Worm (Caenorhabditis elegans) whole organism, mixed stage, embryonic: Measurements from ENCODE around the gene srsx-33.

ENCODE experiments used
- M03D4.4 ChIP-seq: sonication (generic microtip); optimal IDR thresholded peaks from 2 replicates; lab custom pipeline; 2017; ENCODE audit warnings: mild to moderate bottlenecking, missing genetic modification characterization, missing compliant biosample characterization
- bed-3 ChIP-seq: fragments of 200-800 bp; sonication (Bioruptor generic); optimal IDR thresholded peaks from 3 replicates; lab custom pipeline; 2018; ENCODE audit warnings: mild to moderate bottlenecking, missing genetic modification characterization, moderate library complexity, missing compliant biosample characterization
- blmp-1 ChIP-seq: fragments of 150-350 bp; optimal IDR thresholded peaks from 2 replicates; lab custom pipeline; 2014; ENCODE audit warnings: missing biosample characterization, missing genetic modification characterization
- ceh-39 ChIP-seq: fragments of 150-350 bp; optimal IDR thresholded peaks from 2 replicates; lab custom pipeline; 2014; ENCODE audit warnings: missing biosample characterization, missing genetic modification characterization
- ceh-43 ChIP-seq: fragments of 200-800 bp; sonication (Bioruptor generic); optimal IDR thresholded peaks from 2 replicates; lab custom pipeline; 2018; ENCODE audit warnings: mild to moderate bottlenecking, missing genetic modification characterization, moderate library complexity, missing compliant biosample characterization
- ceh-83 ChIP-seq: fragments of 200-800 bp; sonication (Bioruptor generic); optimal IDR thresholded peaks from 2 replicates; lab custom pipeline; 2018; ENCODE audit warnings: mild to moderate bottlenecking, missing genetic modification characterization, missing compliant biosample characterization
- ces-1 ChIP-seq: fragments of 150-350 bp; optimal IDR thresholded peaks from 2 replicates; lab custom pipeline; 2014; ENCODE audit warnings: missing biosample characterization, missing genetic modification reagents, missing genetic modification characterization
- cnd-1 ChIP-seq: fragments of 200-800 bp; sonication (Bioruptor generic); optimal IDR thresholded peaks from 2 replicates; lab custom pipeline; 2018; ENCODE audit warnings: mild to moderate bottlenecking, missing genetic modification characterization, missing compliant biosample characterization
- drap-1 ChIP-seq: fragments of 200-800 bp; sonication (Bioruptor generic); optimal IDR thresholded peaks from 3 replicates; lab custom pipeline; 2018; ENCODE audit warnings: mild to moderate bottlenecking, missing genetic modification characterization, missing compliant biosample characterization
- elt-1 ChIP-seq: sonication (generic microtip); optimal IDR thresholded peaks from 2 replicates; lab custom pipeline; 2017; ENCODE audit warnings: missing genetic modification characterization, mild to moderate bottlenecking, missing compliant biosample characterization, antibody characterized with exemption, moderate library complexity, borderline replicate concordance; ENCODE audit not compliant: insufficient read depth
- elt-3 ChIP-seq: fragments of 150-350 bp; optimal IDR thresholded peaks from 2 replicates; lab custom pipeline; 2014; ENCODE audit warnings: missing biosample characterization, missing genetic modification characterization
- ham-2 ChIP-seq: fragments of 200-800 bp; sonication (Bioruptor generic); optimal IDR thresholded peaks from 2 replicates; lab custom pipeline; 2018; ENCODE audit warnings: mild to moderate bottlenecking, missing genetic modification characterization, missing compliant biosample characterization
- hlh-1 ChIP-seq: fragments of 150-350 bp; optimal IDR thresholded peaks from 2 replicates; lab custom pipeline; 2014; ENCODE audit warnings: missing biosample characterization, missing genetic modification reagents, missing genetic modification characterization
- lin-13 ChIP-seq: fragments of 150-350 bp; optimal IDR thresholded peaks from 2 replicates; lab custom pipeline; 2014; ENCODE audit warnings: missing biosample characterization, missing genetic modification characterization
- lin-32 ChIP-seq: fragments of 200-800 bp; sonication (Bioruptor generic); optimal IDR thresholded peaks from 2 replicates; lab custom pipeline; 2018; ENCODE audit warnings: mild to moderate bottlenecking, missing genetic modification characterization, missing compliant biosample characterization
- lsy-2 ChIP-seq: fragments of 150-350 bp; optimal IDR thresholded peaks from 2 replicates; lab custom pipeline; 2014; ENCODE audit warnings: missing biosample characterization, missing genetic modification characterization
- mep-1 ChIP-seq: fragments of 150-350 bp; optimal IDR thresholded peaks from 2 replicates; lab custom pipeline; 2017; ENCODE audit warnings: missing biosample characterization, missing genetic modification reagents, missing genetic modification characterization, inconsistent platforms
- mls-2 ChIP-seq: sonication (generic microtip); optimal IDR thresholded peaks from 2 replicates; lab custom pipeline; 2016; ENCODE audit warnings: mild to moderate bottlenecking, missing genetic modification characterization, moderate library complexity, missing compliant biosample characterization
- nhr-12 ChIP-seq: fragments of 150-350 bp; optimal IDR thresholded peaks from 2 replicates; lab custom pipeline; 2014; ENCODE audit warnings: missing biosample characterization, missing genetic modification characterization
- nhr-2 ChIP-seq: fragments of 150-350 bp; optimal IDR thresholded peaks from 2 replicates; lab custom pipeline; 2014; ENCODE audit warnings: missing biosample characterization, missing genetic modification characterization
- nhr-237 ChIP-seq: fragments of 150-350 bp; optimal IDR thresholded peaks from 2 replicates; lab custom pipeline; 2014; ENCODE audit warnings: missing biosample characterization, missing genetic modification characterization
- nhr-28 ChIP-seq: fragments of 150-350 bp; optimal IDR thresholded peaks from 2 replicates; lab custom pipeline; 2014; ENCODE audit warnings: missing biosample characterization, missing genetic modification characterization
- nhr-76 ChIP-seq: sonication (generic microtip); optimal IDR thresholded peaks from 2 replicates; lab custom pipeline; 2017; ENCODE audit warnings: missing biosample characterization, missing genetic modification characterization
- pha-4 ChIP-seq: fragments of 150-350 bp; optimal IDR thresholded peaks from 2 replicates; lab custom pipeline; 2018; ENCODE audit warnings: missing biosample characterization, missing genetic modification reagents, missing genetic modification characterization
- sptf-1 ChIP-seq: sonication (generic microtip); optimal IDR thresholded peaks from 2 replicates; lab custom pipeline; 2017; ENCODE audit warnings: mild to moderate bottlenecking, missing genetic modification characterization, moderate library complexity, missing compliant biosample characterization
- tbx-8 ChIP-seq: fragments of 200-800 bp; sonication (Bioruptor generic); optimal IDR thresholded peaks from 2 replicates; lab custom pipeline; 2018; ENCODE audit warnings: mild to moderate bottlenecking, missing genetic modification characterization, moderate library complexity, missing compliant biosample characterization
- unc-120 ChIP-seq: sonication (generic microtip); optimal IDR thresholded peaks from 2 replicates; lab custom pipeline; 2017; ENCODE audit warnings: missing genetic modification characterization, missing compliant biosample characterization; ENCODE audit not compliant: poor library complexity, severe bottlenecking
- unc-39 ChIP-seq: fragments of 150-350 bp; optimal IDR thresholded peaks from 2 replicates; lab custom pipeline; 2014; ENCODE audit warnings: missing biosample characterization, missing genetic modification characterization
- unc-62 ChIP-seq: fragments of 150-350 bp; optimal IDR thresholded peaks from 2 replicates; lab custom pipeline; 2014; ENCODE audit warnings: missing biosample characterization, missing genetic modification reagents, missing genetic modification characterization
- zip-8 ChIP-seq: fragments of 150-350 bp; optimal IDR thresholded peaks from 2 replicates; lab custom pipeline; 2014; ENCODE audit warnings: missing biosample characterization, missing genetic modification characterization
- ztf-11 ChIP-seq: fragments of 150-350 bp; optimal IDR thresholded peaks from 2 replicates; lab custom pipeline; 2014; ENCODE audit warnings: missing biosample characterization, missing genetic modification characterization

Gene srsx-33

ce11 chrV:11231177-11231576, 21.2 kb downstream of the srsx-33 start:
- TF ChIP-seq nhr-237 (tag; lab: Kevin White, UChicago) = no peak
- TF ChIP-seq ces-1 (GFP tag; lab: Kevin White, UChicago) = no peak
- no peak for TF ChIP-seq ceh-43 (GFP tag; lab: Kevin White, UChicago)
- no peak for TF ChIP-seq tbx-8 (GFP tag; lab: Kevin White, UChicago)
- TF ChIP-seq hlh-1 (tag; lab: Kevin White, UChicago) = no peak
- TF ChIP-seq unc-62 (GFP tag; lab: Kevin White, UChicago) = no peak
- TF ChIP-seq sptf-1 (tag; lab: Kevin White, UChicago) = no peak

- peak; percentile 92 for TF ChIP-seq ceh-39 (tag; lab: Kevin White, UChicago)
- no peak for TF ChIP-seq nhr-76 (tag; lab: Kevin White, UChicago)
- TF ChIP-seq lin-13 (tag; lab: Kevin White, UChicago) = peak; percentile 66
- peak; percentile 1 for TF ChIP-seq elt-3 (tag; lab: Kevin White, UChicago)
- peak; percentile 26 for TF ChIP-seq M03D4.4 (tag; lab: Kevin White, UChicago)
- TF ChIP-seq unc-120 (tag; lab: Kevin White, UChicago) = peak; percentile 98
- peak; percentile 5 for TF ChIP-seq nhr-237 (tag; lab: Kevin White, UChicago)
- peak; percentile 44 for TF ChIP-seq pha-4
- TF ChIP-seq ceh-83 = peak; percentile 62
- TF ChIP-seq unc-39 (tag; lab: Kevin White, UChicago) = no peak
- TF ChIP-seq mls-2 (tag; lab: Kevin White, UChicago) = peak; percentile 25
- TF ChIP-seq ces-1 (GFP tag; lab: Kevin White, UChicago) = peak; percentile 86
- TF ChIP-seq cnd-1 (tag; lab: Kevin White, UChicago) = no peak
- no peak for TF ChIP-seq lin-32 (GFP tag; lab: Kevin White, UChicago)
- peak; percentile 5 for TF ChIP-seq nhr-2 (tag; lab: Kevin White, UChicago)
- TF ChIP-seq lsy-2 (tag; lab: Kevin White, UChicago) = peak; percentile 50
- peak; percentile 8 for TF ChIP-seq nhr-12 (tag; lab: Kevin White, UChicago)
- TF ChIP-seq ztf-11 = no peak
- peak; percentile 91 for TF ChIP-seq mep-1 (tag; lab: Kevin White, UChicago)
- peak; percentile 28 for TF ChIP-seq drap-1 (GFP tag; lab: Kevin White, UChicago)
- no peak for TF ChIP-seq tbx-8 (GFP tag; lab: Kevin White, UChicago)
- TF ChIP-seq zip-8 (tag; lab: Kevin White, UChicago) = no peak
- no peak for TF ChIP-seq ceh-43 (GFP tag; lab: Kevin White, UChicago)
These were observed 23.6 kb downstream of the srsx-33 start, which contains the start of gene pqn-70 for ce11 chrV:11228653-11229173. Gene pqn-70, minus strand, starts transcription at chrV:11228703.

DNA sequence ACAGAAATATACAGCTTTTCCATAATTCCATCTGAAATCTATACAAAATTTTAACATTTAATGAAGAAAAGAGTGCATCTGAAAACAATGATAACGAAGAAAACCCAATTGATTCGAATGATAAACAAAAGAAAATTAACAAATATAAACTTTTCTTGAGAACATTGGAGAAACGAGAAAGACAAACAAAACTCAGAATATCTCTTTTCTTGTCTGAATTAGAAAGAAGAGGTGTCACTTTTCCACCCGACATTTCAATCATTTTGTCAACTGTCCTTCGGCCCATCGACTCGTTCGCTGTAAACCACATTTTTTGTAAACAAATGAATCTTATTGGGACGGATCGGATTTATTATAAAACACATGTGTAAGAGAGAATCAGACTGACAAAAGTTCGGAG, 26.3 kb downstream of the srsx-33 start, which contains the start of gene bgal-1:
Gene bgal-1, minus strand, starts transcription at position 38 of the 400 bp plus-strand sequence.
- TF ChIP-seq nhr-12 (tag; lab: Kevin White, UChicago) = no peak
- TF ChIP-seq unc-62 (GFP tag; lab: Kevin White, UChicago) = peak; percentile 84
- no peak for TF ChIP-seq nhr-237 (tag; lab: Kevin White, UChicago)
- peak; percentile 68 for TF ChIP-seq hlh-1 (tag; lab: Kevin White, UChicago)

- TF ChIP-seq mep-1 (tag; lab: Kevin White, UChicago) = no peak
- no peak for TF ChIP-seq nhr-2 (tag; lab: Kevin White, UChicago)
- no peak for TF ChIP-seq unc-120 (tag; lab: Kevin White, UChicago)
- TF ChIP-seq M03D4.4 (tag; lab: Kevin White, UChicago) = no peak
- no peak for TF ChIP-seq nhr-28
- no peak for TF ChIP-seq hlh-1 (tag; lab: Kevin White, UChicago)
- no peak for TF ChIP-seq tbx-8 (GFP tag; lab: Kevin White, UChicago)
- TF ChIP-seq blmp-1 (tag; lab: Kevin White, UChicago) = no peak
- TF ChIP-seq ztf-11 = no peak
- no peak for TF ChIP-seq nhr-76 (tag; lab: Kevin White, UChicago)
- TF ChIP-seq nhr-237 (tag; lab: Kevin White, UChicago) = no peak
- no peak for TF ChIP-seq bed-3
- no peak for TF ChIP-seq ham-2 (GFP tag; lab: Kevin White, UChicago)
- TF ChIP-seq elt-1 (tag; lab: Kevin White, UChicago) = no peak
- TF ChIP-seq elt-3 (tag; lab: Kevin White, UChicago) = no peak
- TF ChIP-seq nhr-12 (tag; lab: Kevin White, UChicago) = no peak
- TF ChIP-seq cnd-1 (tag; lab: Kevin White, UChicago) = no peak
- TF ChIP-seq, all 35 proteins: peak for 0
These were observed 28.6 kb downstream of the srsx-33 start for ce11 chrV:11223698-11224097.
